Fruit fly (Drosophila melanogaster) whole organism, embryonic: ENCODE data around the gene CG46270.

Source experiments
- Awh ChIP-seq: fragments of 200-800 bp; sonication (Bioruptor generic); IDR thresholded peaks from 2 replicates; pipeline ENCODE4, ENCODE4 v1.3.6; 2022; ENCODE audit warnings: missing biosample characterization, missing genetic modification characterization
- CG1024 ChIP-seq: fragments of 200-800 bp; sonication (Bioruptor generic); IDR thresholded peaks from 2 replicates; pipeline ENCODE4 v1.3.6; 2022; ENCODE audit warnings: missing biosample characterization, missing genetic modification characterization
- CG10959 ChIP-seq: fragments of 200-800 bp; sonication (Bioruptor generic); IDR thresholded peaks from 2 replicates; pipeline ENCODE4 v1.3.6; 2022; ENCODE audit warnings: missing biosample characterization, missing genetic modification characterization
- CG11723 ChIP-seq: fragments of 200-800 bp; sonication (Bioruptor generic); optimal IDR thresholded peaks from 2 replicates; lab custom pipeline; 2017; ENCODE audit warnings: missing biosample characterization, mild to moderate bottlenecking, missing genetic modification characterization
- CG12942 ChIP-seq: fragments of 200-800 bp; sonication (Bioruptor generic); optimal IDR thresholded peaks from 3 replicates; lab custom pipeline; 2016; ENCODE audit warnings: missing biosample characterization, missing genetic modification characterization
- CG13296 ChIP-seq: fragments of 200-800 bp; sonication (Bioruptor generic); optimal IDR thresholded peaks from 3 replicates; lab custom pipeline; 2018; ENCODE audit warnings: missing biosample characterization, mild to moderate bottlenecking, missing genetic modification characterization
- CG14441 ChIP-seq: fragments of 200-800 bp; sonication (Bioruptor generic); IDR thresholded peaks from 2 replicates; pipeline ENCODE4 v1.3.6; 2022; ENCODE audit warnings: missing biosample characterization, missing genetic modification characterization
- CG15011 ChIP-seq: fragments of 200-800 bp; sonication (Bioruptor generic); optimal IDR thresholded peaks from 3 replicates; lab custom pipeline; 2018; ENCODE audit warnings: missing biosample characterization, mild to moderate bottlenecking, missing genetic modification characterization
- CG15073 ChIP-seq: fragments of 200-800 bp; sonication (Bioruptor generic); optimal IDR thresholded peaks from 2 replicates; lab custom pipeline; 2016; ENCODE audit warnings: missing biosample characterization, missing genetic modification characterization
- CG15696 ChIP-seq: fragments of 200-800 bp; sonication (Bioruptor generic); optimal IDR thresholded peaks from 2 replicates; lab custom pipeline; 2019; ENCODE audit warnings: missing biosample characterization, mild to moderate bottlenecking, missing genetic modification characterization, moderate library complexity
- CG17186 ChIP-seq: fragments of 200-800 bp; sonication (Bioruptor generic); optimal IDR thresholded peaks from 3 replicates; lab custom pipeline; 2017; ENCODE audit warnings: missing biosample characterization, missing genetic modification reagents, missing genetic modification characterization
- CG17359 ChIP-seq: fragments of 200-800 bp; sonication (Bioruptor generic); optimal IDR thresholded peaks from 3 replicates; lab custom pipeline; 2018; ENCODE audit warnings: missing biosample characterization, mild to moderate bottlenecking, missing genetic modification characterization, moderate library complexity
- CG17829 ChIP-seq: fragments of 200-800 bp; optimal IDR thresholded peaks from 2 replicates; lab custom pipeline; 2019; ENCODE audit warnings: missing biosample characterization, mild to moderate bottlenecking, missing genetic modification characterization, moderate library complexity
- CG17912 ChIP-seq: fragments of 200-800 bp; sonication (Bioruptor generic); optimal IDR thresholded peaks from 2 replicates; lab custom pipeline; 2018; ENCODE audit warnings: missing biosample characterization, mild to moderate bottlenecking, missing genetic modification characterization
- CG18476 ChIP-seq: fragments of 200-800 bp; sonication (Bioruptor generic); optimal IDR thresholded peaks from 2 replicates; lab custom pipeline; 2016; ENCODE audit warnings: missing biosample characterization, mild to moderate bottlenecking, missing genetic modification characterization
- CG2678 ChIP-seq: fragments of 200-800 bp; sonication (Bioruptor generic); optimal IDR thresholded peaks from 3 replicates; lab custom pipeline; 2019; ENCODE audit warnings: missing biosample characterization, mild to moderate bottlenecking, missing genetic modification characterization, moderate library complexity
- CG33557 ChIP-seq: fragments of 200-800 bp; sonication (Bioruptor generic); optimal IDR thresholded peaks from 2 replicates; lab custom pipeline; 2019; ENCODE audit warnings: missing biosample characterization, mild to moderate bottlenecking, missing genetic modification characterization, moderate library complexity
- CG4282 ChIP-seq: fragments of 200-800 bp; sonication (Bioruptor generic); optimal IDR thresholded peaks from 2 replicates; lab custom pipeline; 2016; ENCODE audit warnings: missing biosample characterization, missing genetic modification characterization
- CG6272 ChIP-seq: fragments of 200-800 bp; sonication (Bioruptor generic); IDR thresholded peaks from 2 replicates; pipeline ENCODE4 v1.3.6; 2022; ENCODE audit warnings: missing biosample characterization, missing genetic modification characterization
- CG8359 ChIP-seq: fragments of 200-800 bp; sonication (Bioruptor generic); optimal IDR thresholded peaks from 2 replicates; lab custom pipeline; 2017; ENCODE audit warnings: missing biosample characterization, mild to moderate bottlenecking, missing genetic modification characterization, borderline replicate concordance
- Camta ChIP-seq: fragments of 200-800 bp; sonication (Bioruptor generic); optimal IDR thresholded peaks from 2 replicates; lab custom pipeline; 2016; ENCODE audit warnings: missing biosample characterization, missing genetic modification characterization
- D ChIP-seq, 2 experiments: fragments of 200-800 bp in 1 of 2; fragments of >200 bp in 1 of 2; sonication (Bioruptor generic) in 1 of 2; optimal IDR thresholded peaks; 2 replicates in 1 of 2; 3 replicates in 1 of 2; lab custom pipeline; 2017; ENCODE audit warnings: mild to moderate bottlenecking in 1 of 2, missing biosample characterization in 1 of 2, missing genetic modification characterization in 1 of 2, missing genetic modification reagents in 1 of 2
- Doc3 ChIP-seq: fragments of 200-800 bp; sonication (Bioruptor generic); IDR thresholded peaks from 3 replicates; pipeline ENCODE4 v1.3.6; 2022; ENCODE audit warnings: missing biosample characterization, missing genetic modification characterization; ENCODE audit not compliant: partially characterized antibody
- E2f1 ChIP-seq: fragments of 200-800 bp; sonication (Bioruptor generic); IDR thresholded peaks from 2 replicates; pipeline ENCODE4 v1.3.6; 2022; ENCODE audit warnings: missing biosample characterization, missing genetic modification characterization
- Elba2 ChIP-seq: fragments of 200-800 bp; sonication (Bioruptor generic); optimal IDR thresholded peaks from 3 replicates; lab custom pipeline; 2016; ENCODE audit warnings: missing biosample characterization, missing genetic modification characterization
- MTF-1 ChIP-seq: fragments of 200-800 bp; sonication (Bioruptor generic); optimal IDR thresholded peaks from 2 replicates; lab custom pipeline; 2018; ENCODE audit warnings: missing biosample characterization, mild to moderate bottlenecking, missing genetic modification characterization, borderline replicate concordance
- Med ChIP-seq: fragments of 200-800 bp; sonication (Bioruptor generic); peaks from one replicate; lab custom pipeline; 2016; ENCODE audit warnings: missing biosample characterization, missing genetic modification characterization, mild to moderate bottlenecking, inconsistent platforms, moderate library complexity
- Mrtf ChIP-seq: fragments of 200-800 bp; sonication (Bioruptor generic); IDR thresholded peaks from 3 replicates; pipeline ENCODE4 v1.3.6; 2022; ENCODE audit warnings: missing biosample characterization, missing genetic modification characterization
- Sin3A ChIP-seq: fragments of >200 bp; optimal IDR thresholded peaks from 2 replicates; lab custom pipeline; 2018
- Sry-β ChIP-seq: fragments of 200-800 bp; sonication (Bioruptor generic); optimal IDR thresholded peaks from 2 replicates; lab custom pipeline; 2018; ENCODE audit warnings: missing biosample characterization, mild to moderate bottlenecking, missing genetic modification characterization, moderate library complexity
- ab ChIP-seq: fragments of 200-800 bp; sonication (Bioruptor generic); optimal IDR thresholded peaks from 2 replicates; lab custom pipeline; 2016; ENCODE audit warnings: missing biosample characterization, missing genetic modification characterization
- az2 ChIP-seq: fragments of 200-800 bp; sonication (Bioruptor generic); optimal IDR thresholded peaks from 3 replicates; lab custom pipeline; 2016; ENCODE audit warnings: missing biosample characterization, missing genetic modification characterization
- br ChIP-seq: fragments of >200 bp; optimal IDR thresholded peaks from 2 replicates; lab custom pipeline; 2017
- btn ChIP-seq: fragments of 200-800 bp; sonication (Bioruptor generic); optimal IDR thresholded peaks from 2 replicates; lab custom pipeline; 2016; ENCODE audit warnings: missing biosample characterization, missing genetic modification characterization
- crol ChIP-seq: fragments of 200-800 bp; sonication (Bioruptor generic); IDR thresholded peaks from 2 replicates; pipeline ENCODE4 v1.3.6; 2022; ENCODE audit warnings: missing biosample characterization, missing genetic modification characterization
- dan ChIP-seq: fragments of 200-800 bp; sonication (Bioruptor generic); IDR thresholded peaks from 2 replicates; pipeline ENCODE4 v1.3.6; 2022; ENCODE audit warnings: missing biosample characterization, missing genetic modification characterization
- dmrt11E ChIP-seq: fragments of 200-800 bp; sonication (Bioruptor generic); optimal IDR thresholded peaks from 3 replicates; lab custom pipeline; 2018; ENCODE audit warnings: missing biosample characterization, mild to moderate bottlenecking, missing genetic modification characterization, moderate library complexity
- dmrt99B ChIP-seq: fragments of 200-800 bp; sonication (Bioruptor generic); optimal IDR thresholded peaks from 2 replicates; lab custom pipeline; 2018; ENCODE audit warnings: missing biosample characterization, mild to moderate bottlenecking, missing genetic modification characterization, moderate library complexity
- fd96Cb ChIP-seq: fragments of 200-800 bp; sonication (Bioruptor generic); optimal IDR thresholded peaks from 2 replicates; lab custom pipeline; 2018; ENCODE audit warnings: missing biosample characterization, mild to moderate bottlenecking, missing genetic modification characterization, moderate library complexity
- gcm2 ChIP-seq: fragments of 200-800 bp; sonication (Bioruptor generic); optimal IDR thresholded peaks from 2 replicates; lab custom pipeline; 2016; ENCODE audit warnings: missing biosample characterization, missing genetic modification characterization
- gfzf ChIP-seq: fragments of 200-800 bp; sonication (Bioruptor generic); optimal IDR thresholded peaks from 2 replicates; lab custom pipeline; 2016; ENCODE audit warnings: missing biosample characterization, mild to moderate bottlenecking, missing genetic modification characterization, moderate library complexity
- pfk ChIP-seq: fragments of 200-800 bp; sonication (Bioruptor generic); optimal IDR thresholded peaks from 2 replicates; lab custom pipeline; 2018; ENCODE audit warnings: missing biosample characterization, mild to moderate bottlenecking, missing genetic modification characterization, moderate library complexity
- ranshi ChIP-seq: fragments of 200-800 bp; sonication (Bioruptor generic); IDR thresholded peaks from 2 replicates; pipeline ENCODE4 v1.3.6; 2022; ENCODE audit warnings: missing biosample characterization, missing genetic modification characterization
- slbo ChIP-seq: fragments of 200-800 bp; sonication (Bioruptor generic); IDR thresholded peaks from 2 replicates; pipeline ENCODE4 v1.3.6; 2022; ENCODE audit warnings: missing biosample characterization, missing genetic modification characterization
- sob ChIP-seq: fragments of 200-800 bp; sonication (Bioruptor generic); IDR thresholded peaks from 2 replicates; pipeline ENCODE4 v1.3.6; 2022; ENCODE audit warnings: missing biosample characterization, missing genetic modification characterization
- stwl ChIP-seq: fragments of 200-800 bp; sonication (Bioruptor generic); optimal IDR thresholded peaks from 3 replicates; lab custom pipeline; 2018; ENCODE audit warnings: missing biosample characterization, mild to moderate bottlenecking, missing genetic modification characterization, moderate library complexity
- tll ChIP-seq, 2 experiments: fragments of 200-800 bp in 1 of 2; fragments of >200 bp in 1 of 2; sonication (Bioruptor generic) in 1 of 2; optimal IDR thresholded peaks; 2 replicates each; lab custom pipeline; 2017 to 2019; ENCODE audit warnings: missing biosample characterization in 2 of 2, missing genetic modification characterization in 2 of 2, mild to moderate bottlenecking in 1 of 2, moderate library complexity in 1 of 2
- tx ChIP-seq: fragments of 200-800 bp; sonication (Bioruptor generic); optimal IDR thresholded peaks from 2 replicates; lab custom pipeline; 2016; ENCODE audit warnings: missing biosample characterization, missing genetic modification characterization
- usp ChIP-seq: fragments of >200 bp; optimal IDR thresholded peaks from 2 replicates; lab custom pipeline; 2017; ENCODE audit warnings: missing biosample characterization, missing genetic modification characterization
- yki ChIP-seq: fragments of >200 bp; optimal IDR thresholded peaks from 3 replicates; lab custom pipeline; 2018

The CG46270 gene

DNA sequence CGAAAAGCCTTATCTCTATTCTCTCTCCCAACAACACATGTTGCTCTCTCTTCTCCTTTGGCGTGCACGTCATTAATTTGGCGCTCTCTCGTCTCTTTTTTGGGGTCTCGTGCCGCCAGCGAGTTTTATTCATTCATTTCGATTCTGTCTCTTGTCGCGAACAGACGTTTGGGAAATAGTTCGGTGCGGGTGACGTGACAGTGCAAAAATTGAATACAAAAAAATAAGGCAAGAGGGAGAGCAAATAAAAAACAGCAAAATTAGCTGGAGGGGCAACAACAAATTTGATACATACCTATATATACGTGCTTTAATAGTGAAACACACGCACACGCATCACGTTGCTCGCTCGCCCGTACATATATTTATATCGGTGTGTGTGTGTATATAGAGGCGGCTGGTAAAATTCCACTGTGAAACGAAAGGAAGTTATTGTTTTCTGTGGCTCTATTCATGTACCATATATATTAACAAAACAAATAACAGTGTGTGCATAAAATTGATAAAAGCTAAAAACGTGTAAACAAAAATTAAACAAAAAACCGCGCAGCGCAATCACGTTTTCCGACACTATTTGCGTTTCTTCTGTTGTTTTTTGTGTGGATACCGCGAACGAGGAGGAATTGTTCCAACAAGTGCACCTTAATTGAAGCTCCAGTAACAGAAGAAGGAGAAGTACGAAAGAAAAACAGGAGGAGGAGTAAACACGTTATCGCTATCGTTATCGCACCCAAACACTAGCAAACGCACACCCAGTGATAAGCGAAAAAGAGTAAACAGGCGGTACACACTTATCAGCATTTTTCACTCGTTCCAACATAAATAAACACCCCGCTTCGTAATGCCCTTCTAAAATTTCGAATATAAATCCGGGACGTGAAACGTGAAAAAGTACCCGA lies 39.8 kb downstream of the CG46270 start, which contains the start of gene cwo (continued):
- no peak for TF ChIP-seq CG11723 (GFP tag; lab: Kevin White, UChicago)
- TF ChIP-seq Sry-β (GFP tag; lab: Kevin White, UChicago): no peak
- TF ChIP-seq br (lab: Kevin White, UChicago): no peak
- TF ChIP-seq CG17912: no peak
- TF ChIP-seq Mrtf: no peak
- no peak for TF ChIP-seq slbo (GFP tag; lab: Robert Waterston, UW)
- no peak for TF ChIP-seq tx (GFP tag; lab: Kevin White, UChicago)
- no peak for TF ChIP-seq usp
- peak; percentile 31 for TF ChIP-seq CG13296
- peak; percentile 39 for TF ChIP-seq CG33557 (GFP tag; lab: Kevin White, UChicago)
- TF ChIP-seq CG10959: no peak
- no peak for TF ChIP-seq crol (GFP tag; lab: Robert Waterston, UW)
- TF ChIP-seq Elba2 (GFP tag; lab: Kevin White, UChicago): no peak
- TF ChIP-seq CG4282 (GFP tag; lab: Kevin White, UChicago): no peak
- no peak for TF ChIP-seq D (optimal IDR thresholded peaks at IDR 0.05; lab: Kevin White, UChicago)
- TF ChIP-seq D (GFP tag; optimal IDR thresholded peaks at IDR 0.05; lab: Kevin White, UChicago): no peak
- TF ChIP-seq gfzf (GFP tag; lab: Kevin White, UChicago): no peak
- peak; percentile 39 for TF ChIP-seq CG2678 (tag; lab: Kevin White, UChicago)
- no peak for TF ChIP-seq CG15073 (GFP tag; lab: Kevin White, UChicago)
- TF ChIP-seq CG15011 (GFP tag; lab: Kevin White, UChicago): peak; percentile 17
- no peak for TF ChIP-seq ab (GFP tag; lab: Kevin White, UChicago)
- no peak for TF ChIP-seq btn
- no peak for TF ChIP-seq CG1024 (GFP tag; lab: Robert Waterston, UW)
- no peak for TF ChIP-seq CG6272 (GFP tag; lab: Robert Waterston, UW)
- peak; percentile 25 for TF ChIP-seq dmrt11E (tag; lab: Kevin White, UChicago)
- no peak for TF ChIP-seq gcm2 (GFP tag; lab: Kevin White, UChicago)
- no peak for TF ChIP-seq sob (GFP tag; lab: Robert Waterston, UW)
- no peak for TF ChIP-seq CG17829
- peak; percentile 54 for TF ChIP-seq CG15696 (tag; lab: Kevin White, UChicago)
- peak; percentile 12 for TF ChIP-seq CG17359 (tag; lab: Kevin White, UChicago)
- no peak for TF ChIP-seq Awh (GFP tag; lab: Robert Waterston, UW)
- no peak for TF ChIP-seq Doc3 (GFP tag; lab: Robert Waterston, UW)
- peak; percentile 5 for TF ChIP-seq CG17186 (GFP tag; lab: Kevin White, UChicago)
- no peak for TF ChIP-seq dmrt99B (tag; lab: Kevin White, UChicago)
- TF ChIP-seq dan (GFP tag; lab: Robert Waterston, UW): no peak
- TF ChIP-seq CG12942 (GFP tag; lab: Kevin White, UChicago): no peak
- no peak for TF ChIP-seq az2
- TF ChIP-seq CG8359 (GFP tag; lab: Kevin White, UChicago): no peak
- TF ChIP-seq CG18476 (GFP tag; lab: Kevin White, UChicago): peak; percentile 8
- no peak for TF ChIP-seq yki (lab: Kevin White, UChicago)
- no peak for TF ChIP-seq Camta (GFP tag; lab: Kevin White, UChicago)
- TF ChIP-seq Sin3A (lab: Kevin White, UChicago): no peak
- TF ChIP-seq CG14441 (GFP tag; lab: Robert Waterston, UW): no peak
- TF ChIP-seq Med (GFP tag; lab: Kevin White, UChicago): peak; percentile 87
- TF ChIP-seq ranshi (GFP tag; lab: Robert Waterston, UW): no peak
- no peak for TF ChIP-seq fd96Cb (tag; lab: Kevin White, UChicago)
- peak; percentile 48 for TF ChIP-seq MTF-1 (GFP tag; lab: Kevin White, UChicago)
- no peak for TF ChIP-seq tll (GFP tag; optimal IDR thresholded peaks at IDR 0.05; lab: Kevin White, UChicago)
- no peak for TF ChIP-seq E2f1 (GFP tag; lab: Robert Waterston, UW)
- peak; percentile 73 for TF ChIP-seq pfk (GFP tag; lab: Kevin White, UChicago)
- TF ChIP-seq stwl (tag; lab: Kevin White, UChicago): no peak
